Fruit fly (Drosophila melanogaster): ENCODE data around the gene CG13001.
A peak's percentile ranks its signal among the peaks of the same experiment; 100 is the strongest.

DNA sequence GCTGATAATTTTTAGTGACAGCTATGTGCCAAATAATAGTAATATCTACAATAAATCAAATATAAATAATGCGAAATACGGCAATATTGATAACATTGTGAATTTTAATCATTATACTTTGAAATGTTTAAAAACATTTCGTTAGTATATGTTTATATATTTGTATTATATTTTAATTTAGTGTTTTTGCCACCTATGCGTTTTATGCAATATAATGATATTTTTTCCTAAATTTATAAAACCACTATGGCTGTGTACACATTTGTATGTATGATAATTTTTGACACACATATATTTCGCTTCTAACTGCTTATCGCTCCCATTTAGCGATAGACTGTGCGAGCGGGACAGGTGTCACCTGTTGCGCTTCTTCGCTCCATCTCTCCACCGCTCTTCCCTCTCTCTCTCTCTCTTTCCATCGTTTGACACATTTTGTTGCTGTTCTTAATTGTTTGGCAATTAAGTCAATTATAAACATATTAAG, 1.4 kb upstream of the CG13001 start:
- TF ChIP-seq CG17806 (tag; optimal IDR thresholded peaks at IDR 0.05) = no peak
- TF ChIP-seq CG14655 (GFP tag; optimal IDR thresholded peaks at IDR 0.05) = no peak
- no peak for TF ChIP-seq EcR (GFP tag; optimal IDR thresholded peaks at IDR 0.05)
- TF ChIP-seq CG13204 (GFP tag; optimal IDR thresholded peaks at IDR 0.05) = no peak
- TF ChIP-seq Snoo (tag; optimal IDR thresholded peaks at IDR 0.05) = no peak
- no peak for TF ChIP-seq Pif1A (GFP tag; optimal IDR thresholded peaks at IDR 0.05)
- TF ChIP-seq CG9948 (tag; optimal IDR thresholded peaks at IDR 0.05) = peak; percentile 2
- no peak for TF ChIP-seq CG10348 (GFP tag; IDR thresholded peaks at IDR 0.05)
- no peak for TF ChIP-seq CG12605 (GFP tag; IDR thresholded peaks at IDR 0.05)
- TF ChIP-seq CG32121 (GFP tag; IDR thresholded peaks at IDR 0.05) = 0 out of 2 replicates have a peak, but pooled peaks have one; percentile 25
- no peak for TF ChIP-seq CG8159 (tag; optimal IDR thresholded peaks at IDR 0.05)

Data from whole organism, pupa.